Fruit fly (Drosophila melanogaster): ENCODE results near the gene Sbp2.

Gene Sbp2

dm6 chr3L:8323817-8324216 lies 19.9 kb downstream of the Sbp2 start:
- TF ChIP-seq esn (GFP tag; optimal IDR thresholded peaks at IDR 0.05): no peak
- TF ChIP-seq svp (GFP tag): peak; percentile 2

- TF ChIP-seq CG16779 (tag; optimal IDR thresholded peaks at IDR 0.05): no peak
- TF ChIP-seq CG8632 (GFP tag; optimal IDR thresholded peaks at IDR 0.05): no peak
- no peak for TF ChIP-seq CG31627 (GFP tag; optimal IDR thresholded peaks at IDR 0.05)
- no peak for TF ChIP-seq Hr38 (GFP tag; optimal IDR thresholded peaks at IDR 0.05)
- no peak for TF ChIP-seq CG11294 (GFP tag; IDR thresholded peaks at IDR 0.05)
- no peak for TF ChIP-seq svp (GFP tag)
Observed at dm6 chr3L:8325559-8325958, 21.6 kb downstream of the Sbp2 start, which contains the start of gene CG34461. Gene CG34461 (plus strand): TSS chr3L:8325859.

dm6 chr3L:8328283-8328682 lies 24.3 kb downstream of the Sbp2 start, which contains the start of gene CG34462:
Gene CG34462 (plus strand): TSS chr3L:8328583.
- TF ChIP-seq CG11294 (GFP tag; IDR thresholded peaks at IDR 0.05) (no peak), CG6276 (GFP tag; optimal IDR thresholded peaks at IDR 0.05) (no peak), cyc (GFP tag; optimal IDR thresholded peaks at IDR 0.05) (no peak), acj6 (GFP tag; optimal IDR thresholded peaks at IDR 0.05) (no peak), Hr4 (GFP tag; optimal IDR thresholded peaks at IDR 0.05) (no peak), CG6854 (GFP tag; optimal IDR thresholded peaks at IDR 0.05) (no peak), Eip93F (GFP tag; optimal IDR thresholded peaks at IDR 0.05) (no peak), CG9139 (GFP tag; optimal IDR thresholded peaks at IDR 0.05) (no peak), Eip75B (GFP tag; optimal IDR thresholded peaks at IDR 0.05) (no peak), CG32006 (GFP tag; optimal IDR thresholded peaks at IDR 0.05) (no peak), spab (GFP tag; optimal IDR thresholded peaks at IDR 0.05) (no peak), Ets21C (GFP tag; optimal IDR thresholded peaks at IDR 0.05) (no peak), CG11762 (GFP tag; optimal IDR thresholded peaks at IDR 0.05; ENCODE audit: insufficient read depth) (no peak), Sox102F (GFP tag; optimal IDR thresholded peaks at IDR 0.05) (no peak), Gug (GFP tag; IDR thresholded peaks at IDR 0.05) (no peak), CG8632 (GFP tag; optimal IDR thresholded peaks at IDR 0.05) (no peak), ss (GFP tag; optimal IDR thresholded peaks at IDR 0.05) (no peak), Ets96B (tag; optimal IDR thresholded peaks at IDR 0.05) (no peak)

dm6 chr3L:8329005-8329404 lies 25.0 kb downstream of the Sbp2 start:
- TF ChIP-seq Sox14 (GFP tag; optimal IDR thresholded peaks at IDR 0.05) (no peak), Eip78C (GFP tag) (peak; percentile 12), CG3919 (GFP tag; optimal IDR thresholded peaks at IDR 0.05) (no peak)

- TF ChIP-seq Sox14 (GFP tag; optimal IDR thresholded peaks at IDR 0.05): no peak
- TF ChIP-seq topi (GFP tag; optimal IDR thresholded peaks at IDR 0.05): no peak
- TF ChIP-seq CG8319 (GFP tag; optimal IDR thresholded peaks at IDR 0.05): no peak
- TF ChIP-seq Eip75B (GFP tag; optimal IDR thresholded peaks at IDR 0.05): no peak
Observed at dm6 chr3L:8331414-8331813, 27.5 kb downstream of the Sbp2 start.

- TF ChIP-seq CG11762 (GFP tag; optimal IDR thresholded peaks at IDR 0.05; ENCODE audit: insufficient read depth): no peak
- peak; percentile 36 for TF ChIP-seq Hr4 (GFP tag; optimal IDR thresholded peaks at IDR 0.05)
- TF ChIP-seq CG8119 (GFP tag; IDR thresholded peaks at IDR 0.05): peak; percentile 58
- TF ChIP-seq spab (GFP tag; optimal IDR thresholded peaks at IDR 0.05): no peak
- TF ChIP-seq Eip93F (GFP tag; optimal IDR thresholded peaks at IDR 0.05): no peak
- peak; percentile 61 for TF ChIP-seq CG6276 (GFP tag; optimal IDR thresholded peaks at IDR 0.05)
- 0 out of 2 replicates have a peak, but pooled peaks have one; percentile 27 for TF ChIP-seq CG15336 (GFP tag; IDR thresholded peaks at IDR 0.05)
- TF ChIP-seq CG32006 (GFP tag; optimal IDR thresholded peaks at IDR 0.05): peak; percentile 2
- peak; percentile 41 for TF ChIP-seq Eip78C (GFP tag)
Observed at dm6 chr3L:8333574-8333973, 29.6 kb downstream of the Sbp2 start.

dm6 chr3L:8334338-8334737 lies 30.4 kb downstream of the Sbp2 start:
- TF ChIP-seq Ets21C (GFP tag; optimal IDR thresholded peaks at IDR 0.05) (no peak), CG8119 (GFP tag; IDR thresholded peaks at IDR 0.05) (peak; percentile 59; the same call in 2 of the 3 replicates), fkh (GFP tag; optimal IDR thresholded peaks at IDR 0.05) (no peak), Hr4 (GFP tag; optimal IDR thresholded peaks at IDR 0.05) (peak; percentile 48), CG32006 (GFP tag; optimal IDR thresholded peaks at IDR 0.05) (peak; percentile 35), CG15336 (GFP tag; IDR thresholded peaks at IDR 0.05) (0 out of 2 replicates have a peak, but pooled peaks have one; percentile 21), CG11902 (GFP tag; optimal IDR thresholded peaks at IDR 0.05) (no peak), CG8632 (GFP tag; optimal IDR thresholded peaks at IDR 0.05) (no peak), CG6276 (GFP tag; optimal IDR thresholded peaks at IDR 0.05) (peak; percentile 39), net (GFP tag; optimal IDR thresholded peaks at IDR 0.05) (no peak), eg (GFP tag; IDR thresholded peaks at IDR 0.05) (peak; percentile 60; the same call in 2 of the 3 replicates), CG4318 (GFP tag; optimal IDR thresholded peaks at IDR 0.05) (peak; percentile 25)
